Fruit fly (Drosophila melanogaster): ENCODE measurements around the gene X11L.

Gene X11L

DNA sequence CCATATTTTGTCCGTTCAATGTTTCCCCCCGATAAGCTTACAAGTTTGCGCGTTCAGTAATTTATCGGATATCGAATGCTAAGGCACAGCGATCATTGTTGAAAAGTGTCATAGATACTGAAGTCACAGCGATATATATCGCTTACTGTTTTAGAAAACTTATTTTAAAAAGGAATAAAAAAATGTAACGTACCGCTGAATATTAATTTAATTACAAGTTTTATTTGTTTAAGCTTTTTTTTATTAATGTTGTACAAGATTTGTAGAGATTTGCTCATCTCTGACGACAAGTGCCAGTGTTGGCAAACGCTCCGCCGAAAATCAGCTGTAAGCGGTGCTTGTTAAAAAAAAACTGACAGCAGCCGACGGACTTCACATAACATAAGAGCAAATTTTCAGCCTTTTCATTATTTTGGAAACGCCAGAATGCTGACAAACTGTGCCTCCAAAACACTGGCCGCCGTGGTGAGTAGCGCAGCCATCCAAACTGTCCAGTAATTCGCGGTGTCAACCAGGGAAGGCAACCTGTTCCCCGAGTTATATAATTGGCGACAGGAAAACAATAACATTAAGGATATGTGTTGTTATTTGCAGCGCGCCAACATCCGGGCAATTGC is 32.7 kb downstream of the X11L start, which contains the start of the genes corolla and ND-24 (continued):
- TF ChIP-seq grau (tag; optimal IDR thresholded peaks at IDR 0.05), result peak; percentile 69
- peak; percentile 61 for TF ChIP-seq Mes4 (GFP tag; optimal IDR thresholded peaks at IDR 0.05)
- TF ChIP-seq Awh (GFP tag; IDR thresholded peaks at IDR 0.05), result peak; percentile 86
- peak; percentile 17 for TF ChIP-seq YL-1 (GFP tag; optimal IDR thresholded peaks at IDR 0.05)
- TF ChIP-seq sob (GFP tag; IDR thresholded peaks at IDR 0.05), result peak; percentile 93
- TF ChIP-seq CG12104 (GFP tag; optimal IDR thresholded peaks at IDR 0.05), result peak; percentile 74
- TF ChIP-seq CG4854 (GFP tag; optimal IDR thresholded peaks at IDR 0.05), result peak; percentile 81
- TF ChIP-seq sqz (GFP tag; optimal IDR thresholded peaks at IDR 0.05), result peak; percentile 96
- peak; percentile 80 for TF ChIP-seq CG11085 (GFP tag; IDR thresholded peaks at IDR 0.05)
- peak; percentile 84 for TF ChIP-seq stc (GFP tag; IDR thresholded peaks at IDR 0.05)
- TF ChIP-seq TFAM (GFP tag; optimal IDR thresholded peaks at IDR 0.05), result no peak
- peak; percentile 1 for TF ChIP-seq CG10565 (GFP tag; optimal IDR thresholded peaks at IDR 0.05)
- peak; percentile 81 for TF ChIP-seq CG18599 (GFP tag; optimal IDR thresholded peaks at IDR 0.05)
- TF ChIP-seq Nf-YA (GFP tag; IDR thresholded peaks at IDR 0.05), result peak; percentile 73
- peak; percentile 67 for TF ChIP-seq CG3407 (GFP tag; optimal IDR thresholded peaks at IDR 0.05)
- TF ChIP-seq tio (GFP tag; optimal IDR thresholded peaks at IDR 0.05), result no peak
- TF ChIP-seq ewg (GFP tag; optimal IDR thresholded peaks at IDR 0.05), result peak; percentile 49
- peak; percentile 42 for TF ChIP-seq Vsx1 (GFP tag; optimal IDR thresholded peaks at IDR 0.05)
- peak; percentile 75 for TF ChIP-seq NC2β (GFP tag; optimal IDR thresholded peaks at IDR 0.05)
- peak; percentile 48 for TF ChIP-seq eyg (GFP tag; optimal IDR thresholded peaks at IDR 0.05)
- peak; percentile 70 for TF ChIP-seq chm (GFP tag; IDR thresholded peaks at IDR 0.05)
- TF ChIP-seq NfI (GFP tag; optimal IDR thresholded peaks at IDR 0.05), result peak; percentile 81
- no peak for TF ChIP-seq mld (GFP tag; IDR thresholded peaks at IDR 0.05; ENCODE audit: partially characterized antibody)
- TF ChIP-seq Fer3 (tag; optimal IDR thresholded peaks at IDR 0.05), result peak; percentile 82
- peak; percentile 88 for TF ChIP-seq Bteb2 (GFP tag; optimal IDR thresholded peaks at IDR 0.05)
- peak; percentile 34 for TF ChIP-seq CG2875 (GFP tag; optimal IDR thresholded peaks at IDR 0.05)
- peak; percentile 82 for TF ChIP-seq Ada2b (GFP tag; IDR thresholded peaks at IDR 0.05)
- peak; percentile 90 for TF ChIP-seq HLH54F (GFP tag; optimal IDR thresholded peaks at IDR 0.05)
- peak; percentile 71 for TF ChIP-seq fu2 (GFP tag; optimal IDR thresholded peaks at IDR 0.05)
- peak; percentile 90 for TF ChIP-seq gem (tag; optimal IDR thresholded peaks at IDR 0.05)
- no peak for TF ChIP-seq z (GFP tag; IDR thresholded peaks at IDR 0.05)
- TF ChIP-seq mam (GFP tag; optimal IDR thresholded peaks at IDR 0.05), result peak; percentile 82
- TF ChIP-seq CkIIα-i1 (GFP tag; IDR thresholded peaks at IDR 0.05), result 0 out of 2 replicates have a peak, but pooled peaks have one; percentile 13
- TF ChIP-seq pros (GFP tag; optimal IDR thresholded peaks at IDR 0.05), result no peak
- TF ChIP-seq crp (GFP tag; optimal IDR thresholded peaks at IDR 0.05), result peak; percentile 72 to 93
- TF ChIP-seq pan (optimal IDR thresholded peaks at IDR 0.05), result no peak
- peak in 1 of 2 experiments; percentile 89 for TF ChIP-seq pan (GFP tag; optimal IDR thresholded peaks at IDR 0.05 in 1 of 2, IDR thresholded peaks at IDR 0.05 in 1 of 2)
- no peak for TF ChIP-seq HLHmδ (GFP tag; optimal IDR thresholded peaks at IDR 0.05)
- TF ChIP-seq exex (tag; optimal IDR thresholded peaks at IDR 0.05), result no peak
- TF ChIP-seq pzg (GFP tag; optimal IDR thresholded peaks at IDR 0.05), result peak; percentile 70
- TF ChIP-seq Drgx (GFP tag; IDR thresholded peaks at IDR 0.05), result peak; percentile 72
- peak; percentile 88 for TF ChIP-seq CG18476 (GFP tag; optimal IDR thresholded peaks at IDR 0.05)
- TF ChIP-seq jumu (GFP tag; optimal IDR thresholded peaks at IDR 0.05), result peak; percentile 82
- TF ChIP-seq D19B (GFP tag; optimal IDR thresholded peaks at IDR 0.05), result peak; percentile 23
- TF ChIP-seq CG13296 (GFP tag; optimal IDR thresholded peaks at IDR 0.05), result peak; percentile 73
- no peak for TF ChIP-seq CG8359 (GFP tag; optimal IDR thresholded peaks at IDR 0.05; ENCODE audit: borderline replicate concordance)
- peak; percentile 78 for TF ChIP-seq CG31224 (GFP tag; IDR thresholded peaks at IDR 0.05)
- TF ChIP-seq Xbp1 (GFP tag; optimal IDR thresholded peaks at IDR 0.05), result peak; percentile 90
- TF ChIP-seq chinmo (GFP tag; IDR thresholded peaks at IDR 0.05; ENCODE audit: partially characterized antibody), result no peak
- no peak for TF ChIP-seq pita (GFP tag; optimal IDR thresholded peaks at IDR 0.05)

All from whole organism, embryonic.